Worm (Caenorhabditis elegans): Measurements from ENCODE around the gene col-44.

ce11 chrX:13566436-13566835 lies 24.8 kb upstream of the col-44 start, which contains the start of gene R01E6.2:
- TF ChIP-seq mab-5 (tag; optimal IDR thresholded peaks at IDR 0.05), result no peak
- TF ChIP-seq snpc-4 (tag; optimal IDR thresholded peaks at IDR 0.05), result no peak
- TF ChIP-seq fos-1 (tag; optimal IDR thresholded peaks at IDR 0.05), result no peak
- no peak for TF ChIP-seq sma-9 (GFP tag; optimal IDR thresholded peaks at IDR 0.05)
- TF ChIP-seq sma-9 (tag; optimal IDR thresholded peaks at IDR 0.05), result no peak
- TF ChIP-seq nhr-77 (tag; optimal IDR thresholded peaks at IDR 0.05), result no peak

Data from whole organism, L2 larva.